Worm (Caenorhabditis elegans): ENCODE results near the gene F44G4.5.

DNA sequence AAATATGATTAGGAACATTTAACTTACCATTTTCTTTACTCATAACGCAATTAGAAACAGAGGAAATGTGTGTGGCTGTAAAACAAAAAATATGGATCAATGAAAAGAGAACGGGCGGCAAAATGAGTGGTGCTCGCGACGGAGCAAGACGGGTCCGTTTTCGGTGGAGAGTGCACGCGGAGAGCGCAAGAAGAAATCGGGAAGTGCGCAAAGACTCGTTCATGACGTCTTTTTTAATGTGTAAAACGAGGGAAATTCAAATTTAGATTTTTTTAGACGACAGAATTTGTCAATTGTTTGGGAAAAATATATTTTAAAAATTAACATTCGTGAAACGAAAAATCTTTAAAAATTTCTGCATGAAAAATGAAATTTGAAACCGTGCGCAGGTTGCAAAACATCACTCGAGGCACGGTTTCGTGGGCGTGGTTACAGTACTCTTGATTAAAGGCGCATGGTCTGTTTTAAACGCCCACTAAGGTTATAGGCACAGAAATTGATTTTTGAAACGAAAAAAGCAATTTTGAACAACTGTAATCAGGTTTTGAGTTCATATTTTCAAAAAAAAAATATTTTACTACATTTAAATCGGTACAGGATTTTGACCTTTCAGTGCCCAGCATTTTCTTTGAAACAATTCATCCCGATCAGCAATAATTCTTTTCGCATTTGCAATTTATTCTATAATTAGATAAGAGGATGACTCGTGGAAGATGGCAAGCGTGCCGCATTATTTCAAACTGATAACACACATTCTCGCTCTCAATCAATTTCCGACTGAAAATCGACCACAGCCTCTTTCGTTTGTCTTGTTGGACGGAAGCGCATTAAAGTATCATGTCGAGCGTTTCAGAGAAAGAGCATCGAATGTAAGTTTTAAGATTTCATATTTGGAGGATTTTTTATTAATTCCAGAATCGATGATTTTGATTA lies 30.7 kb downstream of the F44G4.5 start, which contains the start of the genes szy-20 and C18E9.5:
- TF ChIP-seq ama-1 (optimal IDR thresholded peaks at IDR 0.05): no peak
- TF ChIP-seq scrt-1 (GFP tag; IDR thresholded peaks at IDR 0.05): no peak
- peak; percentile 82 for TF ChIP-seq F13C5.2 (tag; optimal IDR thresholded peaks at IDR 0.05)
- no peak; the same call in 1 of the 2 replicates for TF ChIP-seq pes-1 (GFP tag; IDR thresholded peaks at IDR 0.05)
- TF ChIP-seq ceh-13 (GFP tag; optimal IDR thresholded peaks at IDR 0.05): no peak
- no peak for TF ChIP-seq tra-4 (tag; optimal IDR thresholded peaks at IDR 0.05)
- TF ChIP-seq hmg-4 (GFP tag; optimal IDR thresholded peaks at IDR 0.05): peak; percentile 67
- no peak for TF ChIP-seq tbx-11 (GFP tag; IDR thresholded peaks at IDR 0.05)
- TF ChIP-seq flt-1 (GFP tag; IDR thresholded peaks at IDR 0.05): no peak
- TF ChIP-seq hmbx-1 (tag; optimal IDR thresholded peaks at IDR 0.05): no peak
- TF ChIP-seq ceh-36 (tag; optimal IDR thresholded peaks at IDR 0.05): no peak
- TF ChIP-seq tbx-37 (GFP tag; conservative IDR thresholded peaks at IDR 0.05): 0 out of 2 replicates have a peak, but pooled peaks have one; percentile 22
- no peak for TF ChIP-seq aly-1 (tag; optimal IDR thresholded peaks at IDR 0.05)
- no peak for TF ChIP-seq ets-7 (tag; optimal IDR thresholded peaks at IDR 0.05)
